Worm (Caenorhabditis elegans) whole organism, L1 larva: ENCODE results near the gene fntb-1.

Experiments
- Y116A8C.19 ChIP-seq: sonication (generic microtip); optimal IDR thresholded peaks from 2 replicates; lab custom pipeline; 2016; ENCODE audit warnings: missing compliant biosample characterization, missing genetic modification characterization, borderline replicate concordance
- ceh-8 ChIP-seq: fragments of 200-800 bp; sonication (Bioruptor generic); optimal IDR thresholded peaks from 2 replicates; lab custom pipeline; 2018; ENCODE audit warnings: mild to moderate bottlenecking, missing genetic modification characterization, moderate library complexity, missing compliant biosample characterization
- ceh-82 ChIP-seq, 3 experiments: fragments of 150-350 bp in 1 of 3; sonication (generic microtip) in 2 of 3; optimal IDR thresholded peaks; 2 replicates each; lab custom pipeline; 2014 to 2017; ENCODE audit warnings: missing biosample characterization in 3 of 3, missing genetic modification characterization in 3 of 3
- dpl-1 ChIP-seq, 3 experiments: fragments of 150-350 bp in 2 of 3; sonication (generic microtip) in 1 of 3; optimal IDR thresholded peaks; 2 replicates each; lab custom pipeline; 2014 to 2017; ENCODE audit warnings: missing biosample characterization in 3 of 3, missing genetic modification characterization in 3 of 3, missing genetic modification reagents in 3 of 3
- efl-1 ChIP-seq, 4 experiments: fragments of 150-350 bp; optimal IDR thresholded peaks in 3 of 4; peaks in 1 of 4; 1 replicate in 1 of 4; 2 replicates in 3 of 4; lab custom pipeline; 2014; ENCODE audit warnings: missing biosample characterization in 2 of 4, missing genetic modification characterization in 2 of 4, missing genetic modification reagents in 2 of 4
- efl-3 ChIP-seq: fragments of 200-800 bp; sonication (Bioruptor generic); optimal IDR thresholded peaks from 2 replicates; lab custom pipeline; 2018; ENCODE audit warnings: mild to moderate bottlenecking, missing genetic modification characterization, missing compliant biosample characterization
- egl-27 ChIP-seq, 2 experiments: fragments of 150-350 bp in 1 of 2; sonication (generic microtip); optimal IDR thresholded peaks; 3 replicates each; lab custom pipeline; 2017 to 2018; ENCODE audit warnings: missing biosample characterization in 2 of 2, missing genetic modification characterization in 2 of 2, missing genetic modification reagents in 2 of 2
- elt-2 ChIP-seq: sonication (generic microtip); optimal IDR thresholded peaks from 2 replicates; lab custom pipeline; 2016; ENCODE audit warnings: missing genetic modification characterization, mild to moderate bottlenecking, inconsistent platforms, missing compliant biosample characterization, missing genetic modification reagents
- elt-3 ChIP-seq, 6 experiments: fragments of 150-350 bp in 1 of 6; sonication (generic microtip); optimal IDR thresholded peaks; 2 replicates each; lab custom pipeline; 2017 to 2018; ENCODE audit warnings: missing biosample characterization in 6 of 6, missing genetic modification characterization in 6 of 6, inconsistent platforms in 1 of 6
- ets-5 ChIP-seq: fragments of 200-800 bp; sonication (Bioruptor generic); IDR thresholded peaks from 2 replicates; pipeline ENCODE4 v1.3.6; 2022; ENCODE audit warnings: missing genetic modification characterization, missing compliant biosample characterization
- fkh-4 ChIP-seq: sonication (generic microtip); optimal IDR thresholded peaks from 2 replicates; lab custom pipeline; 2016; ENCODE audit warnings: missing compliant biosample characterization, missing genetic modification characterization, borderline replicate concordance
- grh-1 ChIP-seq: fragments of 200-800 bp; sonication (Bioruptor generic); IDR thresholded peaks from 2 replicates; pipeline ENCODE4 v1.3.6; 2022; ENCODE audit warnings: missing genetic modification reagents, missing genetic modification characterization, missing compliant biosample characterization
- hlh-4 ChIP-seq: sonication (generic microtip); optimal IDR thresholded peaks from 2 replicates; lab custom pipeline; 2016; ENCODE audit warnings: mild to moderate bottlenecking, missing genetic modification characterization, missing compliant biosample characterization
- hpl-2 ChIP-seq: fragments of 150-350 bp; optimal IDR thresholded peaks from 2 replicates; lab custom pipeline; 2014; ENCODE audit warnings: missing biosample characterization, missing genetic modification reagents, missing genetic modification characterization
- jun-1 ChIP-seq: fragments of 150-350 bp; optimal IDR thresholded peaks from 2 replicates; lab custom pipeline; 2014; ENCODE audit warnings: missing biosample characterization, missing genetic modification reagents, missing genetic modification characterization
- lin-14 ChIP-seq: fragments of 200-800 bp; sonication (Bioruptor generic); optimal IDR thresholded peaks from 2 replicates; lab custom pipeline; 2018; ENCODE audit warnings: mild to moderate bottlenecking, missing genetic modification characterization, moderate library complexity, missing compliant biosample characterization
- lin-35 ChIP-seq, 2 experiments: fragments of 150-350 bp; optimal IDR thresholded peaks; 2 replicates each; lab custom pipeline; 2014; ENCODE audit warnings: missing biosample characterization in 2 of 2, missing genetic modification characterization in 2 of 2, missing genetic modification reagents in 2 of 2
- lir-3 ChIP-seq: sonication (generic microtip); optimal IDR thresholded peaks from 2 replicates; lab custom pipeline; 2016; ENCODE audit warnings: mild to moderate bottlenecking, missing genetic modification characterization, moderate library complexity, missing compliant biosample characterization; ENCODE audit not compliant: poor library complexity
- lsy-2 ChIP-seq, 2 experiments: fragments of 150-350 bp; optimal IDR thresholded peaks; 2 replicates each; lab custom pipeline; 2014; ENCODE audit warnings: missing biosample characterization in 2 of 2, missing genetic modification characterization in 2 of 2
- mep-1 ChIP-seq: fragments of 150-350 bp; optimal IDR thresholded peaks from 2 replicates; lab custom pipeline; 2014; ENCODE audit warnings: missing biosample characterization, missing genetic modification characterization
- nhr-12 ChIP-seq: sonication (generic microtip); optimal IDR thresholded peaks from 2 replicates; lab custom pipeline; 2017; ENCODE audit warnings: missing biosample characterization, missing genetic modification characterization
- nhr-19 ChIP-seq: fragments of 200-800 bp; sonication (Bioruptor generic); conservative IDR thresholded peaks from 2 replicates; pipeline ENCODE4 v1.3.6; 2022; ENCODE audit warnings: missing genetic modification characterization, missing compliant biosample characterization
- nhr-20 ChIP-seq: sonication (generic microtip); optimal IDR thresholded peaks from 2 replicates; lab custom pipeline; 2016; ENCODE audit warnings: mild to moderate bottlenecking, missing genetic modification characterization, missing compliant biosample characterization
- nhr-28 ChIP-seq: fragments of 150-350 bp; optimal IDR thresholded peaks from 2 replicates; lab custom pipeline; 2014; ENCODE audit warnings: missing biosample characterization, missing genetic modification characterization
- nhr-47 ChIP-seq: sonication (generic microtip); optimal IDR thresholded peaks from 2 replicates; lab custom pipeline; 2016; ENCODE audit warnings: mild to moderate bottlenecking, missing genetic modification characterization, moderate library complexity, missing compliant biosample characterization
- nhr-71 ChIP-seq: sonication (generic microtip); optimal IDR thresholded peaks from 2 replicates; lab custom pipeline; 2016; ENCODE audit warnings: mild to moderate bottlenecking, missing genetic modification characterization, moderate library complexity, missing compliant biosample characterization
- nhr-76 ChIP-seq: sonication (generic microtip); optimal IDR thresholded peaks from 2 replicates; lab custom pipeline; 2017; ENCODE audit warnings: missing biosample characterization, missing genetic modification characterization
- nhr-77 ChIP-seq: fragments of 150-350 bp; optimal IDR thresholded peaks from 2 replicates; lab custom pipeline; 2014; ENCODE audit warnings: missing biosample characterization, missing genetic modification characterization
- nhr-85 ChIP-seq: sonication (generic microtip); peaks from one replicate; lab custom pipeline; 2016; ENCODE audit warnings: missing genetic modification characterization, inconsistent platforms, missing compliant biosample characterization
- nhr-90 ChIP-seq: sonication (generic microtip); optimal IDR thresholded peaks from 2 replicates; lab custom pipeline; 2016; ENCODE audit warnings: mild to moderate bottlenecking, missing genetic modification characterization, missing compliant biosample characterization; ENCODE audit not compliant: poor library complexity
- pax-3 ChIP-seq: fragments of 200-800 bp; sonication (Bioruptor generic); optimal IDR thresholded peaks from 2 replicates; lab custom pipeline; 2018; ENCODE audit warnings: mild to moderate bottlenecking, missing genetic modification characterization, moderate library complexity, missing compliant biosample characterization
- pqm-1 ChIP-seq: sonication (generic microtip); optimal IDR thresholded peaks from 3 replicates; lab custom pipeline; 2017; ENCODE audit warnings: missing biosample characterization, missing genetic modification characterization
- rnt-1 ChIP-seq: sonication (generic microtip); optimal IDR thresholded peaks from 2 replicates; lab custom pipeline; 2016; ENCODE audit warnings: mild to moderate bottlenecking, missing genetic modification characterization, moderate library complexity, missing compliant biosample characterization
- skn-1 ChIP-seq: fragments of 150-350 bp; optimal IDR thresholded peaks from 2 replicates; lab custom pipeline; 2014; ENCODE audit warnings: missing biosample characterization, missing genetic modification characterization
- snpc-4 ChIP-seq: fragments of 150-350 bp; optimal IDR thresholded peaks from 2 replicates; lab custom pipeline; 2014; ENCODE audit warnings: missing biosample characterization, missing genetic modification characterization
- snu-23 ChIP-seq: sonication (generic microtip); optimal IDR thresholded peaks from 2 replicates; lab custom pipeline; 2016; ENCODE audit warnings: missing genetic modification characterization, missing compliant biosample characterization
- sptf-1 ChIP-seq: fragments of 150-350 bp; optimal IDR thresholded peaks from 2 replicates; lab custom pipeline; 2014; ENCODE audit warnings: missing biosample characterization, missing genetic modification characterization
- swsn-7 ChIP-seq: sonication (generic microtip); optimal IDR thresholded peaks from 2 replicates; lab custom pipeline; 2016; ENCODE audit warnings: missing genetic modification characterization, missing compliant biosample characterization
- unc-30 ChIP-seq: sonication (generic microtip); optimal IDR thresholded peaks from 2 replicates; lab custom pipeline; 2017; ENCODE audit warnings: missing biosample characterization, missing genetic modification characterization
- unc-62 ChIP-seq: fragments of 150-350 bp; optimal IDR thresholded peaks from 2 replicates; lab custom pipeline; 2014; ENCODE audit warnings: missing biosample characterization, missing genetic modification reagents, missing genetic modification characterization
- unc-86 ChIP-seq: sonication (generic microtip); optimal IDR thresholded peaks from 2 replicates; lab custom pipeline; 2016; ENCODE audit warnings: missing genetic modification characterization, missing compliant biosample characterization
- vab-15 ChIP-seq: sonication (generic microtip); optimal IDR thresholded peaks from 2 replicates; lab custom pipeline; 2017; ENCODE audit warnings: missing genotype, mild to moderate bottlenecking, missing genetic modification characterization, missing compliant biosample characterization
- ztf-11 ChIP-seq, 2 experiments: sonication (generic microtip); optimal IDR thresholded peaks; 2 replicates each; lab custom pipeline; 2016 to 2017; ENCODE audit warnings: missing genetic modification characterization in 2 of 2, missing biosample characterization in 1 of 2, missing compliant biosample characterization in 1 of 2

Gene fntb-1

DNA sequence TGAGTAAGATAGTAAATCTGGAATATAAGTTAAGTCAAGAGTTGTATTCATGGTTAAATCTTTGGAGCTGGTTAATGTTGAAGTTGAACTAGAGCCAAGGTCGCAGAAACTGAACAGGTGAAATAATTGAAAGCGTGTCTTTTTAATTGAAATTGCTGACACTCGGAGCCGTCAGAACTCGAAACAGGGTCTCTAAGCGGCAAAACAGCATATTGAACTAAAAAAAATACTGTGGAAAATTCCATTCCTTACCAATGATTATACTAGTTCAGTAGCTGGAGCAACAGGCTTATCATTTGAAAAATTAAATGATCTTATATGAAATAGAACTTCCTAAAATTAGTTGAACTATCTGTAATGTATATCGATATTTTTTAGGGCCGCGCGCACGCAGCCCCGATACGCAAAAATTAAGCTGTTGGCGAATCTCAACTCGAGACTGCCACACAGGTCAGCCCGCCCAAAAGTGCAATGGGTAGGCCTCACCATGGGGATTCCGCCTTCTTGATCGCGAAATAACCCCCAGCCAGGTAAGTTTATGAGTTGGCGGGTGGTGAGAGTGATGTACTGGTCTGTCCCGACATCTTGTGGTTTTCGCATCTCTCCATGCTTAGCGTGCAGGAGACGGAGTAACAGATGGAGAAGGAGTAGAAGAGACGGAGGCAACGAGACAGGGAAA lies 20.9 kb downstream of the fntb-1 start, which contains the start of gene srz-97:
Gene srz-97, minus strand, starts transcription at position 51 of the 679 bp plus-strand sequence.
- TF ChIP-seq hlh-4 (tag; lab: Kevin White, UChicago) (peak; percentile 4), ztf-11 (tag; optimal IDR thresholded peaks at IDR 0.05; lab: Kevin White, UChicago) (no peak), unc-62 (no peak), nhr-90 (tag; lab: Kevin White, UChicago) (peak; percentile 84), dpl-1 (GFP tag; optimal IDR thresholded peaks at IDR 0.05; lab: Kevin White, UChicago) (peak in 1 of 3 experiments; percentile 27), efl-3 (GFP tag; lab: Kevin White, UChicago) (no peak), elt-3 (tag; optimal IDR thresholded peaks at IDR 0.05; lab: Kevin White, UChicago) (no peak), elt-2 (tag; lab: Kevin White, UChicago) (peak; percentile 65), rnt-1 (tag; lab: Kevin White, UChicago) (peak; percentile 43), swsn-7 (peak; percentile 58), hpl-2 (GFP tag; lab: Kevin White, UChicago) (peak; percentile 17), sptf-1 (tag; lab: Kevin White, UChicago) (no peak), nhr-71 (tag; lab: Kevin White, UChicago) (peak; percentile 73), nhr-20 (peak; percentile 69), unc-30 (tag; lab: Kevin White, UChicago) (no peak), ceh-8 (no peak), lin-35 (GFP tag; optimal IDR thresholded peaks at IDR 0.05; lab: Kevin White, UChicago) (peak in 1 of 2 experiments; percentile 38), jun-1 (tag; lab: Kevin White, UChicago) (no peak), fkh-4 (tag; lab: Kevin White, UChicago) (no peak), ets-5 (no peak), vab-15 (no peak), snu-23 (peak; percentile 66), nhr-12 (tag; lab: Kevin White, UChicago) (no peak), efl-1 (optimal IDR thresholded peaks at IDR 0.05; lab: Kevin White, UChicago) (peak; percentile 41 to 60), efl-1 (GFP tag; optimal IDR thresholded peaks at IDR 0.05 in 1 of 2; lab: Kevin White, UChicago) (peak in 1 of 2 experiments; percentile 77), nhr-77 (tag; lab: Kevin White, UChicago) (peak; percentile 6), ceh-82 (tag; optimal IDR thresholded peaks at IDR 0.05; lab: Kevin White, UChicago) (peak in 1 of 3 experiments; percentile 16), unc-86 (no peak), nhr-19 (GFP tag; lab: Robert Waterston, UW) (peak; percentile 76), nhr-85 (tag; lab: Kevin White, UChicago) (peak; percentile 90), lir-3 (tag; lab: Kevin White, UChicago) (no peak), Y116A8C.19 (no peak), lin-14 (peak; percentile 42), nhr-47 (tag; lab: Kevin White, UChicago) (peak; percentile 73), grh-1 (GFP tag; lab: Robert Waterston, UW) (peak; percentile 65), mep-1 (peak; percentile 4), egl-27 (tag; optimal IDR thresholded peaks at IDR 0.05; lab: Kevin White, UChicago) (no peak), snpc-4 (tag; lab: Kevin White, UChicago) (peak; percentile 97)

DNA sequence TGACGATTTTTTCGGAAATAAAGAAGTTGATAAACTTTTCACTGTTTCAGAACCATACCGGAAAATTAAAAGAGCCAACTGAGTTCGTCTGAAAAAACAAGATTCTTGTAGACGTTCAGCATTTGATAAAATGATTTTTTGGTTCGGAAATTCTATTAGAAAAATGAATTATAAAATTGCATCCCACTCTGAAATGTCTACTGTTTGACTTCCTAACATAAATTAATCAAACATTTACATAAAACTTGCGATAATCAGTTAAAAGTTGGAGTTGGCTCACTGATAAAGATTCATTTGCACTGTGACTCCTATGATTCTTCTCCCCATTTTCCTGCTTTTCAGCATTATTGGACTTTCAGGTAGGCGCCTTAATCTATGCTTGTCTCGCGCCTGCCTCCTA lies 21.5 kb downstream of the fntb-1 start, which contains the start of gene clec-57:
Gene clec-57, plus strand, starts transcription at position 301 of the 400 bp plus-strand sequence.
- TF ChIP-seq ztf-11 (tag; optimal IDR thresholded peaks at IDR 0.05; lab: Kevin White, UChicago), result no peak
- no peak for TF ChIP-seq pqm-1
- TF ChIP-seq unc-30 (tag; lab: Kevin White, UChicago), result no peak
- no peak for TF ChIP-seq lir-3 (tag; lab: Kevin White, UChicago)
- TF ChIP-seq skn-1 (tag; lab: Kevin White, UChicago), result no peak
- TF ChIP-seq snpc-4 (tag; lab: Kevin White, UChicago), result no peak
- no peak for TF ChIP-seq lsy-2 (tag; optimal IDR thresholded peaks at IDR 0.05; lab: Kevin White, UChicago)
- no peak for TF ChIP-seq nhr-76 (tag; lab: Kevin White, UChicago)
- TF ChIP-seq nhr-28 (tag; lab: Kevin White, UChicago), result no peak
- TF ChIP-seq dpl-1 (GFP tag; optimal IDR thresholded peaks at IDR 0.05; lab: Kevin White, UChicago), result no peak
- no peak for TF ChIP-seq ceh-82 (tag; optimal IDR thresholded peaks at IDR 0.05; lab: Kevin White, UChicago)
- TF ChIP-seq grh-1 (GFP tag; lab: Robert Waterston, UW), result no peak
- TF ChIP-seq pax-3 (tag; lab: Kevin White, UChicago), result no peak
- TF ChIP-seq hpl-2 (GFP tag; lab: Kevin White, UChicago), result no peak
- TF ChIP-seq elt-2 (tag; lab: Kevin White, UChicago), result no peak
- no peak for TF ChIP-seq nhr-77 (tag; lab: Kevin White, UChicago)
- TF ChIP-seq mep-1, result no peak
